Worm (Caenorhabditis elegans): Measurements from ENCODE around the gene tyr-6.

The tyr-6 gene

DNA sequence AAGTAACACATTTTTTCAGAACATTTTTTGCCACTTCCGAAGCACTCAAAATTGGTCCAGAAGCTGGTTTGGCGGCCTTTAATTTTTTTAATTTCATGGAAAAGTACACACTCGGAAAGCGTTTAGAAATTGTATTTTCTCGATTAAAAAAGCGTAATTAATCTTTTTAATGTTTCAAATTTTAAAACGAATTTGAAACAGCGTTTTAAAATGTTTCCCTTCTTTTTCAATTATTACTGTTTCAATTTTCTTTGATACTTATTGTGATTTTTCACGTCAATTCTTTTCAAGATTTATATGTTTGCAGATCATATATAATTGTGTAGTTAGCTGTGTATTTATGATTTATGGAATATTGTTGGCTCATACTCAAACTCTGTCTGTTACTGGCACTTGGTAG is 16.3 kb upstream of the tyr-6 start, which contains the start of gene acr-25:
TSS of gene acr-25 (plus strand) at position 301 of the 400 bp plus-strand sequence.
- no peak for TF ChIP-seq tab-1 (GFP tag; IDR thresholded peaks at IDR 0.05)

DNA sequence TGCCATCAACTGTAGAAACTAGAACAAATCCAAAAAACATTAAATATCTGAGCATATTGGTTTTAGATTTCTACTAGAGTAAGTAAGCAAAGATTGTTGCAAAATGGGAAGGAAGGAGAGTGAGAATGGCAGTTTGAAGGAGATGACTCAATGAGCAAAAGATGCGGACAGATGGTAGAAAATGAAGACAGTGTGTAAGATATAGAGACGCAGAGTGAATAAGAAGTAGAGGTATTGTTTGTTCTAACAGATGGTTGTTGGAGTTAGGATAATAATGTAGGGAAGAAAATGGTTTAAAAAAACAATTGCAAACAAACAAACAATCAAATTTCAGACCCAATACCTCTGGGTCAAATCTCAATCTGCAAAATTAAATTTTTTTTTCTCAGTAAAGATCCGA is 9.1 kb upstream of the tyr-6 start, which contains the start of gene tmed-13:
TSS of gene tmed-13 (minus strand) at position 169 of the 400 bp plus-strand sequence.
- TF ChIP-seq med-1 (GFP tag; optimal IDR thresholded peaks at IDR 0.05; ENCODE audit: insufficient read depth) (no peak), cog-1 (tag; optimal IDR thresholded peaks at IDR 0.05) (no peak), klf-2 (GFP tag; conservative IDR thresholded peaks at IDR 0.05) (no peak), tab-1 (GFP tag; IDR thresholded peaks at IDR 0.05) (no peak), flt-1 (GFP tag; IDR thresholded peaks at IDR 0.05) (no peak), ztf-23 (GFP tag; IDR thresholded peaks at IDR 0.05) (no peak), T22C8.4 (GFP tag; IDR thresholded peaks at IDR 0.05) (no peak), ref-1 (GFP tag; conservative IDR thresholded peaks at IDR 0.05) (no peak), ztf-29 (GFP tag; IDR thresholded peaks at IDR 0.05) (no peak)

DNA sequence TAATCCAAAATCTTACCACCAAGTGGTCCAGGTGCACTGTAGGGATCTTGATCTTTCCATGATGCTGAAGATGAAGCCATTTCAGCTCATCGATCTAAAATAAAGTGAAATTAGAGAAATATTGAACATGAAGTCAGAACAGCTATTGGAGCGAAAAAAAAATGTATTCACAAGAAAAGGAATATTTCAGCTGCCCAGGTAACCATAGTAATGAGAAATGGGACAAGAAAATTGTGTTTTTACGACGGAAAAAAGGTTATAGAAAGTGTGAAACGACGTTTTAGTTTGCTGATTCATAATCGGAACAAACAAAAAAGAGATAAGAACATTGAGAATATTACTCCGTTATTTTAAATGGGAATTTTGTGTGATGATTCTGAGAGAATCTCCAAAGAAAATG is 7.2 kb upstream of the tyr-6 start, which contains the start of gene Y73B6BL.27:
TSS of gene Y73B6BL.27 (minus strand) at position 101 of the 400 bp plus-strand sequence.
- TF ChIP-seq T22C8.4 (GFP tag; IDR thresholded peaks at IDR 0.05) (no peak), ztf-23 (GFP tag; IDR thresholded peaks at IDR 0.05) (no peak), med-1 (GFP tag; optimal IDR thresholded peaks at IDR 0.05; ENCODE audit: insufficient read depth) (no peak), ref-1 (GFP tag; conservative IDR thresholded peaks at IDR 0.05) (no peak), tab-1 (GFP tag; IDR thresholded peaks at IDR 0.05) (no peak), ztf-29 (GFP tag; IDR thresholded peaks at IDR 0.05) (no peak), flt-1 (GFP tag; IDR thresholded peaks at IDR 0.05) (no peak), klf-2 (GFP tag; conservative IDR thresholded peaks at IDR 0.05) (no peak), cog-1 (tag; optimal IDR thresholded peaks at IDR 0.05) (no peak)

DNA sequence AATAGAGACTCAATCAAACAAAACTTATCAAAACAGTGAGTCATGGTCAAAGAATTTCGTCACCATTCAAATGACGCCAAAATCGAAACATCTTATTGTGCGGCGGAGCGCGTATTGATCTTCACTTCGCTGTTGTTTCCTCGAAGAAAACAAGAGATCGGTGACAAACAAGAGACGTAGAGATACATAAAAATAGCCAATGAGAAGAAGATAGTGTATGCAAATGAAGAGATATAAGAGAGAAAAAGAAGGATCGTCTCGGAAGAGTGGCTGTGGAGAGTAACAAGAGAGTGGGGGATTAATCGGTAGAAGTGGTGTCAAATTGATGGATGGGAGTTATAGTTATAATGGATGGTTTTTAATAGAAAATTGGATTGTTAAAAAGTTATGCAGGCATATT is 5.6 kb upstream of the tyr-6 start:
- TF ChIP-seq T22C8.4 (GFP tag; IDR thresholded peaks at IDR 0.05) (no peak), ref-1 (GFP tag; conservative IDR thresholded peaks at IDR 0.05) (no peak), tab-1 (GFP tag; IDR thresholded peaks at IDR 0.05) (no peak), cog-1 (tag; optimal IDR thresholded peaks at IDR 0.05) (peak; percentile 66), flt-1 (GFP tag; IDR thresholded peaks at IDR 0.05) (0 out of 2 replicates have a peak, but pooled peaks have one; percentile 22)

DNA sequence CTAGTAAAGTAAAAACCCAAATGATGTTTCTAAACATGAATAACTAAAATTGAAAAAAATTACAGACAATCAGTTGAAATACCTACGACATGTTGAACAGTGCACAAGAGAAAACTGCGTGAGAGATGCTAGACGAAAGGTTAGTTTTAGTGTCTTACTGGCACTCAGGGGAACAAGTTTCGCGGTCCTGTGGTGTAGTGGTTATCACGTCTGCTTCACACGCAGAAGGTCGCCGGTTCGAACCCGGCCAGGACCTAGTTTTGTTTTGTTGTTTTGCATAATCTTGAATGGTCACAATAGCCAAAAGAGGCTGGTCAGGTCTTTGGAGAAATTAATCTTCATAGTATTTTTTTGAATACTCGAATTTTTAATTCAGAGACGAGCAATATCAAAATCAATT is 657 bp downstream of the tyr-6 start:
- TF ChIP-seq cog-1 (tag; optimal IDR thresholded peaks at IDR 0.05) (no peak), ztf-23 (GFP tag; IDR thresholded peaks at IDR 0.05) (0 out of 2 replicates have a peak, but pooled peaks have one; percentile 51), med-1 (GFP tag; optimal IDR thresholded peaks at IDR 0.05; ENCODE audit: insufficient read depth) (no peak), flt-1 (GFP tag; IDR thresholded peaks at IDR 0.05) (no peak; the same call in 1 of the 2 replicates), ref-1 (GFP tag; conservative IDR thresholded peaks at IDR 0.05) (0 out of 2 replicates have a peak, but pooled peaks have one; percentile 43), ztf-29 (GFP tag; IDR thresholded peaks at IDR 0.05) (no peak), klf-2 (GFP tag; conservative IDR thresholded peaks at IDR 0.05) (no peak), T22C8.4 (GFP tag; IDR thresholded peaks at IDR 0.05) (0 out of 2 replicates have a peak, but pooled peaks have one; percentile 23), tab-1 (GFP tag; IDR thresholded peaks at IDR 0.05) (peak; percentile 74; the same call in 1 of the 2 replicates)

DNA sequence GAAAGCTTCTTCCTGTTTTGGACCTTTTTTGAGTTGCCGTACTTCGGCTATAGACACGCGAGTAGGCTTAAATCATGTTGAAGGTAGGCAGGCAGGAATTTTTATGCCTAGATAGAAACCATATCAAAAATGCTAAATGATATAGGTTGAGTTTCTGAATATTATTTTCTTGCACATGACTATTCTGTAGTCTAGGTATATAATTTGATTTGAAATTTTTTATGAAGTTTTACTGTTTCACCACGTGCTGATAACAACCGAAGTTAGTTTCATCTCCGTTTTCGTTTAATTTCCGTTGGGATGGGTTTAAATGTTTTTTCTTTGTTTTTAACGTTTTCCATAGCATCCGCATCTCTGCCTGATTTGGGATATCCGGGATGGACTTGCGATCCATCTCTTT is 6.7 kb downstream of the tyr-6 start, which contains the start of gene Y73B6BL.37:
TSS of gene Y73B6BL.37 (plus strand) at position 301 of the 400 bp plus-strand sequence.
- TF ChIP-seq klf-2 (GFP tag; conservative IDR thresholded peaks at IDR 0.05) (no peak), ref-1 (GFP tag; conservative IDR thresholded peaks at IDR 0.05) (no peak), ztf-29 (GFP tag; IDR thresholded peaks at IDR 0.05) (no peak), cog-1 (tag; optimal IDR thresholded peaks at IDR 0.05) (no peak), med-1 (GFP tag; optimal IDR thresholded peaks at IDR 0.05; ENCODE audit: insufficient read depth) (no peak), ztf-23 (GFP tag; IDR thresholded peaks at IDR 0.05) (no peak), T22C8.4 (GFP tag; IDR thresholded peaks at IDR 0.05) (no peak), tab-1 (GFP tag; IDR thresholded peaks at IDR 0.05) (no peak), flt-1 (GFP tag; IDR thresholded peaks at IDR 0.05) (no peak)

DNA sequence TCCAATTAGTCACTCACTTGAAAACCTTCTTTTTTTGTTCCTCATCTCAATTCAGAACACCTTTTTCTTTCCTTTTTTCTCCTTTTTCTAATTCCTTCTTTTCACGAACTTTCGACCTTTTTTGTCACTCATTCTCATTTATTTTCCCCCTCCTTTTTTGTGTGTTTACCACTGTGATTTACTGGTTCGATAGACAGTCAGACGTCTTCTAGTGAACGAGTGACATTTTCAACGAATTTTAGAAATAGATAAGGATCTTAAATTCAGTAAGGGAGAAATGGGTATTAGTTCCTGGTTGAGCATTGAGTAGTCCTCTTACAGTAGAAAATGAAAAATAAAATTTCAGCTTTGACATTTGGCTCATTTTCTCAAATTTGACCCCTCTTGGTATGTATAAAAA is 11.6 kb downstream of the tyr-6 start:
- TF ChIP-seq ztf-23 (GFP tag; IDR thresholded peaks at IDR 0.05) (no peak), flt-1 (GFP tag; IDR thresholded peaks at IDR 0.05) (no peak), ztf-29 (GFP tag; IDR thresholded peaks at IDR 0.05) (no peak), cog-1 (tag; optimal IDR thresholded peaks at IDR 0.05) (no peak), ref-1 (GFP tag; conservative IDR thresholded peaks at IDR 0.05) (no peak)

DNA sequence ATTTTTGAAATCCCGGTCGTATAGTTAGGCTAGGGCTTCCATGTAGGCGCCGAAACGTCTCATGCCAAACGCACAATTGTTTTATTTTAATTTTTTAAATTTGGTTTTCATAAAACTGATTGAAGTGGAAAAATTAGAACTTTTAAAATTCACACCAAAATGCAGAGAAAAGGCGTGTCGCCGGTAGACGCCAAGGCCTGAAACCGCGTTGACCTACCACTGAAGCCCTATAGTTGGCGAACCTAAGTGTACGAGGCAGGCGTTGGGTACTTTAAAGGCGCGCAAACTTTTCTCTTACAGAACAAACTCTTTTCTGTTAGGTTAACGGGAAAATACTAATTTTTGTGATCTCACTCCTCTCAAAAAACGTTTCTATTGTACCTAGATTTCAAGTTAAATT is 13.0 kb downstream of the tyr-6 start, which contains the start of gene Y73B6BL.44:
TSS of gene Y73B6BL.44 (plus strand) at position 301 of the 400 bp plus-strand sequence.
- TF ChIP-seq tab-1 (GFP tag; IDR thresholded peaks at IDR 0.05), result no peak
- TF ChIP-seq T22C8.4 (GFP tag; IDR thresholded peaks at IDR 0.05), result no peak
- no peak for TF ChIP-seq med-1 (GFP tag; optimal IDR thresholded peaks at IDR 0.05; ENCODE audit: insufficient read depth)

DNA sequence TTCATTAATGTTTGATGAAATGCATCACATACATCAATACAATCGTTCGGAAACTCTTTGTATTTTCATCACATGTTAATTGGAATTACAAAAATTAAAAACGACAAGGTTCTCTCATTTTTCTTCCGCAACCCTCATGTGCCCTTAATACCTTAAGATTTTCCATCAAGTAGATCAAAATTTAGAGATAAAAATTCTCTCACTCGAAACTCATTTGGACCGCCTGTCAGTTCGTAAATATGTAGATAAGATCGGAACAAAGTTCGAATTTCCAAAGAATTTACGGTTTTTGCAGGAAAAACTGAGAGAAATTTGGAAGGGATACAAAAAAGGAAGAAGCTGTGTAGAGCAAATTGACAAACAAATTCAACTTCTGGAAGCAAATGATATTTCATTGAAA is 15.8 kb downstream of the tyr-6 start:
- TF ChIP-seq T22C8.4 (GFP tag; IDR thresholded peaks at IDR 0.05), result no peak
- TF ChIP-seq tab-1 (GFP tag; IDR thresholded peaks at IDR 0.05), result no peak
- no peak for TF ChIP-seq cog-1 (tag; optimal IDR thresholded peaks at IDR 0.05)
- TF ChIP-seq ztf-29 (GFP tag; IDR thresholded peaks at IDR 0.05), result no peak
- TF ChIP-seq ztf-23 (GFP tag; IDR thresholded peaks at IDR 0.05), result no peak
- no peak for TF ChIP-seq ref-1 (GFP tag; conservative IDR thresholded peaks at IDR 0.05)
- TF ChIP-seq klf-2 (GFP tag; conservative IDR thresholded peaks at IDR 0.05), result no peak
- no peak for TF ChIP-seq flt-1 (GFP tag; IDR thresholded peaks at IDR 0.05)
- TF ChIP-seq med-1 (GFP tag; optimal IDR thresholded peaks at IDR 0.05; ENCODE audit: insufficient read depth), result no peak

DNA sequence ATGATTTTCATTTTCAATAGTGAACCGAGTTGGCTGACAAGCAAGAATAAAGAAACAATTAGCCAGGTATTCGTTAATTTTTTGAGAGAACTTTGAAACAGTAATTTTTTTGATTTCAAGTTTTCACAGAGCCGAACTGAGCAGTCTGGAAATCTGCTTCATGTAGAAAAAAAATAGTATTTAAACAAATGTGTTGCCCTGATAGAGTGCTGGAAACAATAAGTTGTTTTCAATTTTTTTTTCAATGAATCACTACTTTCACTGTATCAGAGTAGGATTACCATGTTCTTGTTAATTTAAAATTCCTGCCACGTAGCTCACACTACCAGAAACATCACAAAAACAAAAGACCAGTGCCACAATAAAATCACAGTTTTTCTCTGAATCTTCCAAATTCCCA is 20.1 kb downstream of the tyr-6 start:
- no peak for TF ChIP-seq cog-1 (tag; optimal IDR thresholded peaks at IDR 0.05)
- no peak for TF ChIP-seq T22C8.4 (GFP tag; IDR thresholded peaks at IDR 0.05)
- TF ChIP-seq ztf-23 (GFP tag; IDR thresholded peaks at IDR 0.05), result no peak
- TF ChIP-seq ztf-29 (GFP tag; IDR thresholded peaks at IDR 0.05), result no peak
- no peak for TF ChIP-seq med-1 (GFP tag; optimal IDR thresholded peaks at IDR 0.05; ENCODE audit: insufficient read depth)
- TF ChIP-seq ref-1 (GFP tag; conservative IDR thresholded peaks at IDR 0.05), result no peak
- TF ChIP-seq flt-1 (GFP tag; IDR thresholded peaks at IDR 0.05), result no peak
- no peak for TF ChIP-seq tab-1 (GFP tag; IDR thresholded peaks at IDR 0.05)
- TF ChIP-seq klf-2 (GFP tag; conservative IDR thresholded peaks at IDR 0.05), result no peak
